Worm (Caenorhabditis elegans) whole organism, young adult: Measurements from ENCODE around the gene gcy-34.

Experiments
- F52B5.7 ChIP-seq: sonication (generic microtip); optimal IDR thresholded peaks from 2 replicates; lab custom pipeline; 2016; ENCODE audit warnings: mild to moderate bottlenecking, missing genetic modification characterization, missing compliant biosample characterization
- K11D2.4 ChIP-seq: fragments of 200-800 bp; sonication (Bioruptor generic); IDR thresholded peaks from 2 replicates; pipeline ENCODE4 v1.3.6; 2022; ENCODE audit warnings: missing genetic modification reagents, missing genetic modification characterization, missing compliant biosample characterization
- ama-1 ChIP-seq, 3 experiments: fragments of 150-350 bp in 1 of 3; sonication (generic microtip) in 2 of 3; optimal IDR thresholded peaks; 2 replicates each; lab custom pipeline; 2014 to 2018; ENCODE audit warnings: missing biosample characterization in 2 of 3, missing genetic modification characterization in 2 of 3, missing genetic modification reagents in 2 of 3
- efl-1 ChIP-seq: fragments of 150-350 bp; optimal IDR thresholded peaks from 2 replicates; lab custom pipeline; 2014; ENCODE audit warnings: missing biosample characterization, missing genetic modification reagents, missing genetic modification characterization
- nhr-27 ChIP-seq: fragments of 200-800 bp; sonication (Bioruptor generic); optimal IDR thresholded peaks from 2 replicates; lab custom pipeline; 2018; ENCODE audit warnings: mild to moderate bottlenecking, missing genetic modification characterization, moderate library complexity, missing compliant biosample characterization
- nhr-90 ChIP-seq: sonication (generic microtip); optimal IDR thresholded peaks from 2 replicates; lab custom pipeline; 2016; ENCODE audit warnings: missing genotype, mild to moderate bottlenecking, missing genetic modification characterization, missing compliant biosample characterization
- snpc-4 ChIP-seq, 5 experiments: fragments of 150-350 bp in 1 of 5; sonication (generic microtip) in 4 of 5; optimal IDR thresholded peaks; 2 replicates each; lab custom pipeline; 2014 to 2018; ENCODE audit warnings: missing genetic modification characterization in 5 of 5, missing biosample characterization in 3 of 5, antibody characterized with exemption in 2 of 5, mild to moderate bottlenecking in 2 of 5, missing compliant biosample characterization in 2 of 5, missing genotype in 2 of 5, moderate library complexity in 2 of 5, missing genetic modification reagents in 1 of 5
- sptf-2 ChIP-seq: fragments of 200-800 bp; sonication (Bioruptor generic); optimal IDR thresholded peaks from 2 replicates; lab custom pipeline; 2018; ENCODE audit warnings: mild to moderate bottlenecking, missing genetic modification characterization, missing compliant biosample characterization

- TF ChIP-seq F52B5.7 (tag; lab: Kevin White, UChicago) (no peak), nhr-90 (tag; lab: Kevin White, UChicago) (no peak), snpc-4 (GFP tag; optimal IDR thresholded peaks at IDR 0.05; lab: Kevin White, UChicago) (no peak), snpc-4 (tag; optimal IDR thresholded peaks at IDR 0.05; lab: Kevin White, UChicago) (no peak), efl-1 (GFP tag; lab: Kevin White, UChicago) (no peak), nhr-27 (tag; lab: Kevin White, UChicago) (no peak), sptf-2 (GFP tag; lab: Kevin White, UChicago) (no peak), K11D2.4 (no peak), ama-1 (optimal IDR thresholded peaks at IDR 0.05; lab: Kevin White, UChicago) (no peak), ama-1 (GFP tag; optimal IDR thresholded peaks at IDR 0.05; lab: Kevin White, UChicago) (no peak)
Observed at ce11 chrV:13406032-13406431, 20.3 kb upstream of the gcy-34 start, which contains the start of gene cutl-1.
